Worm (Caenorhabditis elegans): ENCODE results near the gene clec-117.
"Not testable (repeated sequence)": the region's sequence is repeated elsewhere in the genome, so short reads cannot be mapped to it uniquely, and the experiment has no call there.

The clec-117 gene

ce11 chrII:313540-313939 is 16.7 kb upstream of the clec-117 start:
- TF ChIP-seq Y105C5A.15 (GFP tag; IDR thresholded peaks at IDR 0.05) (no peak), aha-1 (tag) (no peak), nhr-48 (tag; optimal IDR thresholded peaks at IDR 0.05) (no peak), daf-16 (GFP tag; optimal IDR thresholded peaks at IDR 0.05) (no peak), daf-16 (tag; optimal IDR thresholded peaks at IDR 0.05) (no peak), nhr-41 (GFP tag; IDR thresholded peaks at IDR 0.05) (no peak), unc-62 (GFP tag; optimal IDR thresholded peaks at IDR 0.05 in 1 of 2) (no peak), unc-62 (tag; optimal IDR thresholded peaks at IDR 0.05) (no peak), nhr-10 (tag; optimal IDR thresholded peaks at IDR 0.05) (no peak), mxl-3 (GFP tag; optimal IDR thresholded peaks at IDR 0.05) (no peak), lin-29 (GFP tag; IDR thresholded peaks at IDR 0.05) (no peak), pha-4 (GFP tag; IDR thresholded peaks at IDR 0.05) (no peak), pha-4 (tag; optimal IDR thresholded peaks at IDR 0.05) (no peak), lin-1 (GFP tag; IDR thresholded peaks at IDR 0.05) (no peak), ztf-7 (tag; optimal IDR thresholded peaks at IDR 0.05) (no peak), hmg-1.1 (GFP tag; IDR thresholded peaks at IDR 0.05) (no peak), ceh-32 (tag; optimal IDR thresholded peaks at IDR 0.05; ENCODE audit: poor library complexity) (no peak), attf-4 (tag; optimal IDR thresholded peaks at IDR 0.05) (no peak), hif-1 (tag; optimal IDR thresholded peaks at IDR 0.05) (no peak), mes-2 (tag; optimal IDR thresholded peaks at IDR 0.05; ENCODE audit: poor library complexity, severe bottlenecking) (no peak)

ce11 chrII:312110-312509 is 15.3 kb upstream of the clec-117 start, which contains the start of gene mps-2:
mps-2 (minus strand) TSS chrII:312210.
- not testable (repeated sequence) for TF ChIP-seq snpc-1.2 (GFP tag; IDR thresholded peaks at IDR 0.05); lin-39 (tag; optimal IDR thresholded peaks at IDR 0.05); R02D3.7 (tag; optimal IDR thresholded peaks at IDR 0.05)

ce11 chrII:307154-307553 is 10.3 kb upstream of the clec-117 start, which contains the start of gene K01A2.4:
K01A2.4 (plus strand) TSS chrII:307454.
- TF ChIP-seq F37D6.2 (tag; optimal IDR thresholded peaks at IDR 0.05) (no peak), aha-1 (tag) (peak; percentile 62)

ce11 chrII:305645-306044 is 8.8 kb upstream of the clec-117 start, which contains the start of gene col-69:
col-69 (minus strand) TSS chrII:305745.
- no peak for TF ChIP-seq daf-16 (GFP tag; optimal IDR thresholded peaks at IDR 0.05)
- peak; percentile 13 for TF ChIP-seq daf-16 (tag; optimal IDR thresholded peaks at IDR 0.05)
- no peak for TF ChIP-seq nhr-42 (GFP tag; IDR thresholded peaks at IDR 0.05)
- peak; percentile 22 for TF ChIP-seq pqm-1 (tag; optimal IDR thresholded peaks at IDR 0.05)
- TF ChIP-seq nhr-28 (tag; optimal IDR thresholded peaks at IDR 0.05) = peak; percentile 8
- TF ChIP-seq Y48G9A.11 (GFP tag; IDR thresholded peaks at IDR 0.05) = no peak

- TF ChIP-seq nhr-6 (tag; optimal IDR thresholded peaks at IDR 0.05) (no peak), nhr-28 (tag; optimal IDR thresholded peaks at IDR 0.05) (no peak), vab-7 (GFP tag; IDR thresholded peaks at IDR 0.05) (no peak), dmd-9 (GFP tag; IDR thresholded peaks at IDR 0.05) (no peak), ama-1 (optimal IDR thresholded peaks at IDR 0.05) (no peak), set-16 (GFP tag; IDR thresholded peaks at IDR 0.05) (peak; percentile 83), spr-3 (GFP tag; optimal IDR thresholded peaks at IDR 0.05) (no peak), mxl-2 (GFP tag; conservative IDR thresholded peaks at IDR 0.05) (no peak), aha-1 (tag) (peak; percentile 92)
Observed at ce11 chrII:303927-304711, 7.3 kb upstream of the clec-117 start.

Data from whole organism, L4 larva.